Worm (Caenorhabditis elegans): ENCODE measurements around the gene Y67D8C.9.

The Y67D8C.9 gene

DNA sequence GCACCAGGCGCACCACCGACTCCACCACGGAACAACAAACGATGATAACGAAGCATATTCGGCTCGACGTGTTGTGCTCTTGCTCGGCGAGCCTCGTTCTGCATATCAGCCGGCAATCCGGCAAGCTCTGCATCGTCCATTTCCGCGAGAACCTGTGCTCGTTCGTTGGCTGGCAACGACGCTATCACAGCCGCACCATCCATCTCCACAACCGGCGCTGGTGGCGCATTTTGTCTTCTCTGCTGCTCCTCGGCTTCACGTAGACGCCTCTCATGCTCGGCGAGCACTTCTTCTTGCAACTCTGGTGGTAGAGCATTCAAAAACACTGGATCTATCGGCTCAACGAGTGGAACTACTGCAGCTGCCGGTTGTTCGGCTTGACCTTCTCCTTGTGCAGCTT, 48.8 kb downstream of the Y67D8C.9 start (continued):
- 0 out of 2 replicates have a peak, but pooled peaks have one; percentile 25 for TF ChIP-seq ceh-58 (GFP tag; IDR thresholded peaks at IDR 0.05)
- peak; percentile 81 for TF ChIP-seq zfh-2 (GFP tag; conservative IDR thresholded peaks at IDR 0.05)
- TF ChIP-seq ekl-4 (GFP tag; IDR thresholded peaks at IDR 0.05), result 0 out of 2 replicates have a peak, but pooled peaks have one; percentile 44
- no peak for TF ChIP-seq hmg-1.2 (GFP tag; IDR thresholded peaks at IDR 0.05)
- no peak for TF ChIP-seq mel-28 (tag; optimal IDR thresholded peaks at IDR 0.05; ENCODE audit: borderline replicate concordance)
- no peak for TF ChIP-seq tbx-9 (tag; optimal IDR thresholded peaks at IDR 0.05; ENCODE audit: borderline replicate concordance)
- no peak for TF ChIP-seq Y95B8A.8 (GFP tag; IDR thresholded peaks at IDR 0.05)
- TF ChIP-seq Y67H2A.10 (GFP tag; conservative IDR thresholded peaks at IDR 0.05), result no peak
- no peak for TF ChIP-seq F57C9.4 (tag; optimal IDR thresholded peaks at IDR 0.05)

DNA sequence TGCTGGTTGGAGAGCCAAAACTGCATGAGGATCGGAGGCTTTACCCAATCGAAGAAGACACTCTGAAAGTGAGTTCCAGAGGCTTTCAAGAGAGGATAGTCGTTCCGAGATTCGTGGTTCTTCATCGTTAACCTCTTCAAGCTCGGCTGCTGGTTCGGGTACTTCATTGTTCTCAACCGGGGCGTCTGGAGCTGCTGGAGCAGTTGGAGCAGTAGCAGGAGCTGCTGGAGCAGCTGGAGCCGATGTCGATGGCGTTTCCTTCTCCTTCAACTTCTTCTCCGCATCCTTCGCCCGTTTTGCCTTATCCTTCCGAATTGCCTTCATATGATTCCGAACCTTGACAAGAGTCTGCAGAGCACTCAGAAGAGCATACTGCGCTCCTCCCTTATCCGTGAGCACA, 51.4 kb downstream of the Y67D8C.9 start:
- peak; percentile 52; the same call in 1 of the 2 replicates for TF ChIP-seq zfh-2 (GFP tag; conservative IDR thresholded peaks at IDR 0.05)
- no peak for TF ChIP-seq mel-28 (tag; optimal IDR thresholded peaks at IDR 0.05; ENCODE audit: borderline replicate concordance)
- TF ChIP-seq B0035.1 (tag; optimal IDR thresholded peaks at IDR 0.05), result no peak
- peak; percentile 54; the same call in 1 of the 2 replicates for TF ChIP-seq egrh-3 (GFP tag; IDR thresholded peaks at IDR 0.05)
- TF ChIP-seq hlh-12 (tag; optimal IDR thresholded peaks at IDR 0.05), result no peak

DNA sequence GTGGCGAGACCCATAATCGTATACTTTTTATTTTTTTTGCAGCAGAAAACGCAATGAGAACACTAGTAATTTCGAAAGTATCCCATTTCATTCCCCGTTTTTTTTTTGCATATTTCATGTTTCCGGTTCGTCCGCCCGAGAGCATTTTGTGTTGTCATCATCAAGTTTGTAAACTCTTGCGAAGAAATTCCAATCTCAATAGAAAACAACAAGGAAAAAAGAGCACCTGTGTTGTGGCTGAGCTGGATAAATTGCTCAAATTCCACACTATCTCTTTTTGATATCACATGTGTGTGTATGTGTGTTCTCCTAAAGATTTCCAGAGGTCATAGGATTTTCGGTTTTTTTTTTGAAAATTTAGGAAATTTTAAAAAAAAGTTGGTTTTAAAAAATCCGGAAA, 54.7 kb downstream of the Y67D8C.9 start:
- TF ChIP-seq F52B5.7 (tag; optimal IDR thresholded peaks at IDR 0.05), result peak; percentile 80
- peak; percentile 84 for TF ChIP-seq F57C9.4 (tag; optimal IDR thresholded peaks at IDR 0.05)
- TF ChIP-seq nhr-179 (tag; optimal IDR thresholded peaks at IDR 0.05), result no peak
- peak; percentile 38 for TF ChIP-seq nhr-27 (tag; optimal IDR thresholded peaks at IDR 0.05)
- peak; percentile 43 for TF ChIP-seq F10E7.11 (tag; optimal IDR thresholded peaks at IDR 0.05)
- TF ChIP-seq hrde-1 (tag; optimal IDR thresholded peaks at IDR 0.05; ENCODE audit: borderline replicate concordance), result peak; percentile 7
- no peak for TF ChIP-seq lsl-1 (GFP tag; optimal IDR thresholded peaks at IDR 0.05)
- peak; percentile 67 for TF ChIP-seq hsf-1 (GFP tag; IDR thresholded peaks at IDR 0.05)
- peak; percentile 54; the same call in 1 of the 2 replicates for TF ChIP-seq ekl-4 (GFP tag; IDR thresholded peaks at IDR 0.05)
- peak; percentile 79 for TF ChIP-seq chd-7 (tag; optimal IDR thresholded peaks at IDR 0.05)
- peak; percentile 31; the same call in 1 of the 2 replicates for TF ChIP-seq Y56A3A.18 (GFP tag; IDR thresholded peaks at IDR 0.05)
- no peak for TF ChIP-seq aptf-3 (GFP tag; IDR thresholded peaks at IDR 0.05)
- TF ChIP-seq egrh-3 (GFP tag; IDR thresholded peaks at IDR 0.05), result no peak
- TF ChIP-seq madf-3 (GFP tag; IDR thresholded peaks at IDR 0.05), result 0 out of 2 replicates have a peak, but pooled peaks have one; percentile 42
- 0 out of 2 replicates have a peak, but pooled peaks have one; percentile 4 for TF ChIP-seq hmg-1.2 (GFP tag; IDR thresholded peaks at IDR 0.05)
- TF ChIP-seq tbx-9 (tag; optimal IDR thresholded peaks at IDR 0.05; ENCODE audit: borderline replicate concordance), result peak; percentile 67
- no peak for TF ChIP-seq snpc-4 (GFP tag; optimal IDR thresholded peaks at IDR 0.05)
- TF ChIP-seq snpc-4 (tag; optimal IDR thresholded peaks at IDR 0.05), result no peak
- no peak for TF ChIP-seq let-526 (GFP tag; IDR thresholded peaks at IDR 0.05)
- TF ChIP-seq zim-3 (tag; optimal IDR thresholded peaks at IDR 0.05), result peak; percentile 63
- TF ChIP-seq T26A5.8 (tag; optimal IDR thresholded peaks at IDR 0.05), result peak; percentile 24
- TF ChIP-seq ztf-25 (GFP tag; IDR thresholded peaks at IDR 0.05), result 0 out of 2 replicates have a peak, but pooled peaks have one; percentile 27
- TF ChIP-seq repo-1 (tag; optimal IDR thresholded peaks at IDR 0.05), result peak; percentile 14
- no peak for TF ChIP-seq F55B11.4 (tag; optimal IDR thresholded peaks at IDR 0.05; ENCODE audit: borderline replicate concordance, insufficient read depth)
- TF ChIP-seq efl-1 (GFP tag; optimal IDR thresholded peaks at IDR 0.05), result no peak
- TF ChIP-seq madf-6 (GFP tag; IDR thresholded peaks at IDR 0.05), result peak; percentile 42; the same call in 1 of the 2 replicates
- TF ChIP-seq ceh-79 (tag; optimal IDR thresholded peaks at IDR 0.05), result peak; percentile 68
- TF ChIP-seq B0336.3 (GFP tag; IDR thresholded peaks at IDR 0.05), result peak; percentile 28; the same call in 1 of the 2 replicates
- peak; percentile 66 for TF ChIP-seq dpff-1 (tag; optimal IDR thresholded peaks at IDR 0.05)
